Worm (Caenorhabditis elegans): Measurements from ENCODE around the gene E02H1.5.

Gene E02H1.5

DNA sequence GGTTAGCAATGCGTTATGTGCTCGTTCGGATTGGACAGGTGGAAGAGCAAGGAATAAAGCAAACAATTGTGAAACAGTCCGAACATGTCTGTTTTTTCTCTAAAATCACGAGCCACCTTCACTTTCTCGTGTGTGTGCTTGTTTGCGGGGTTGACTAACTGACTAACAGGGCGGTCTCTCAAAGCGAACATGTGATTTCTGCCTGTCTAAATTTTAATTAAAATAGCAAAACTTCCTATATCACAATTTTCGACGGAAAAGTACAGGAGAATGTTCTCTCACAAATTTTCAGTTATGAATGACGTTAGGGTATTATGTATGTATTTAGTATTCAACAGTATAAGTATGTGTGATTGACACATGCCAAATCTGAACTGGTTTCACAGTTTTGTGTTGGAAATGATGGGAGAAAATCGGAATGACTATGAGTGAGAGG, 26.9 kb downstream of the E02H1.5 start (continued):
- TF ChIP-seq unc-62 (GFP tag; optimal IDR thresholded peaks at IDR 0.05 in 1 of 2) (peak in 1 of 2 experiments; percentile 61), unc-62 (tag; optimal IDR thresholded peaks at IDR 0.05) (no peak), fkh-10 (GFP tag; optimal IDR thresholded peaks at IDR 0.05) (no peak), egl-27 (tag; optimal IDR thresholded peaks at IDR 0.05) (no peak), Y48G9A.11 (GFP tag; IDR thresholded peaks at IDR 0.05) (no peak), pha-4 (GFP tag; IDR thresholded peaks at IDR 0.05) (peak; percentile 17; the same call in 1 of the 2 replicates), pha-4 (tag; optimal IDR thresholded peaks at IDR 0.05) (peak; percentile 59), mxl-2 (GFP tag; conservative IDR thresholded peaks at IDR 0.05) (no peak), nhr-48 (tag; optimal IDR thresholded peaks at IDR 0.05) (no peak), T20F7.1 (GFP tag; optimal IDR thresholded peaks at IDR 0.05) (peak; percentile 56), madf-9 (GFP tag; conservative IDR thresholded peaks at IDR 0.05) (no peak), egl-43 (GFP tag; IDR thresholded peaks at IDR 0.05) (no peak), unc-130 (GFP tag; optimal IDR thresholded peaks at IDR 0.05) (no peak), daf-19 (GFP tag; conservative IDR thresholded peaks at IDR 0.05) (no peak), daf-8 (GFP tag; IDR thresholded peaks at IDR 0.05) (no peak), nhr-25 (tag; optimal IDR thresholded peaks at IDR 0.05; ENCODE audit: borderline replicate concordance, insufficient read depth) (no peak), nhr-76 (tag; optimal IDR thresholded peaks at IDR 0.05) (no peak), nhr-42 (GFP tag; IDR thresholded peaks at IDR 0.05) (no peak), saeg-2 (GFP tag; IDR thresholded peaks at IDR 0.05) (no peak), dmd-8 (GFP tag; IDR thresholded peaks at IDR 0.05) (no peak), lin-38 (GFP tag; IDR thresholded peaks at IDR 0.05) (no peak), F49E8.2 (tag; optimal IDR thresholded peaks at IDR 0.05; ENCODE audit: borderline replicate concordance) (no peak), T26A8.4 (GFP tag; IDR thresholded peaks at IDR 0.05) (no peak), snpc-1.2 (GFP tag; IDR thresholded peaks at IDR 0.05) (0 out of 2 replicates have a peak, but pooled peaks have one; percentile 27), R02D3.7 (tag; optimal IDR thresholded peaks at IDR 0.05) (no peak), dmd-6 (GFP tag; IDR thresholded peaks at IDR 0.05) (peak; percentile 76), dve-1 (tag; optimal IDR thresholded peaks at IDR 0.05; ENCODE audit: insufficient read depth) (peak; percentile 63), nhr-28 (tag; optimal IDR thresholded peaks at IDR 0.05) (peak; percentile 61), jun-1 (tag; optimal IDR thresholded peaks at IDR 0.05) (no peak), ama-1 (optimal IDR thresholded peaks at IDR 0.05) (no peak), ZK337.2 (GFP tag; IDR thresholded peaks at IDR 0.05) (no peak), arid-1 (GFP tag; conservative IDR thresholded peaks at IDR 0.05) (no peak), mdt-29 (GFP tag; IDR thresholded peaks at IDR 0.05) (no peak), mep-1 (tag; optimal IDR thresholded peaks at IDR 0.05) (peak; percentile 39), tra-1 (GFP tag; IDR thresholded peaks at IDR 0.05) (peak; percentile 52), vab-7 (GFP tag; IDR thresholded peaks at IDR 0.05) (no peak), zag-1 (tag; optimal IDR thresholded peaks at IDR 0.05) (no peak), ceh-62 (tag; optimal IDR thresholded peaks at IDR 0.05) (no peak), mes-2 (tag; optimal IDR thresholded peaks at IDR 0.05; ENCODE audit: poor library complexity, severe bottlenecking) (peak; percentile 12), ztf-7 (tag; optimal IDR thresholded peaks at IDR 0.05) (no peak), duxl-1 (tag; optimal IDR thresholded peaks at IDR 0.05; ENCODE audit: poor library complexity) (no peak), hmg-1.1 (GFP tag; IDR thresholded peaks at IDR 0.05) (no peak), lin-29 (GFP tag; IDR thresholded peaks at IDR 0.05) (no peak), D1046.2 (GFP tag; IDR thresholded peaks at IDR 0.05) (no peak), fos-1 (tag; optimal IDR thresholded peaks at IDR 0.05) (no peak), tag-97 (GFP tag; IDR thresholded peaks at IDR 0.05) (no peak), mxl-3 (GFP tag; optimal IDR thresholded peaks at IDR 0.05) (no peak), aha-1 (tag) (no peak), snpc-4 (tag; optimal IDR thresholded peaks at IDR 0.05) (no peak), daf-12 (tag; optimal IDR thresholded peaks at IDR 0.05) (no peak), ceh-28 (tag; optimal IDR thresholded peaks at IDR 0.05) (no peak), ctbp-1 (GFP tag; IDR thresholded peaks at IDR 0.05) (no peak), nhr-10 (tag; optimal IDR thresholded peaks at IDR 0.05) (no peak)

Data from whole organism, L4 larva.